Worm (Caenorhabditis elegans) whole organism, midembryonic: ENCODE results near the gene dnc-1.
A peak's percentile ranks its signal among the peaks of the same experiment; 100 is the strongest.

ENCODE experiments used
- T22C8.4 ChIP-seq: fragments of 200-800 bp; sonication (Bioruptor generic); IDR thresholded peaks from 2 replicates; pipeline ENCODE4 v1.3.6; 2022; ENCODE audit warnings: missing genetic modification characterization, missing compliant biosample characterization
- cog-1 ChIP-seq: sonication (generic microtip); optimal IDR thresholded peaks from 2 replicates; lab custom pipeline; 2016; ENCODE audit warnings: missing genetic modification characterization, missing compliant biosample characterization
- flt-1 ChIP-seq: fragments of 200-800 bp; sonication (Bioruptor generic); IDR thresholded peaks from 2 replicates; pipeline ENCODE4 v1.3.6; 2022; ENCODE audit warnings: missing genetic modification characterization, missing compliant biosample characterization
- med-1 ChIP-seq: sonication (generic microtip); optimal IDR thresholded peaks from 2 replicates; lab custom pipeline; 2017; ENCODE audit warnings: missing genetic modification characterization, mild to moderate bottlenecking, missing compliant biosample characterization, antibody characterized with exemption, missing genetic modification reagents; ENCODE audit not compliant: insufficient read depth
- ref-1 ChIP-seq: fragments of 200-800 bp; sonication (Bioruptor generic); conservative IDR thresholded peaks from 2 replicates; pipeline ENCODE4 v1.3.6; 2022; ENCODE audit warnings: missing genetic modification reagents, missing genetic modification characterization, missing compliant biosample characterization
- tab-1 ChIP-seq: fragments of 200-800 bp; sonication (Bioruptor generic); IDR thresholded peaks from 2 replicates; pipeline ENCODE4 v1.3.6; 2022; ENCODE audit warnings: missing genetic modification characterization, missing compliant biosample characterization
- ztf-23 ChIP-seq: fragments of 200-800 bp; sonication (Bioruptor generic); IDR thresholded peaks from 2 replicates; pipeline ENCODE4 v1.3.6; 2022; ENCODE audit warnings: missing genetic modification reagents, missing genetic modification characterization, missing compliant biosample characterization
- ztf-29 ChIP-seq: fragments of 200-800 bp; sonication (Bioruptor generic); IDR thresholded peaks from 2 replicates; pipeline ENCODE4 v1.3.6; 2022; ENCODE audit warnings: missing genetic modification reagents, missing genetic modification characterization, missing compliant biosample characterization

DNA sequence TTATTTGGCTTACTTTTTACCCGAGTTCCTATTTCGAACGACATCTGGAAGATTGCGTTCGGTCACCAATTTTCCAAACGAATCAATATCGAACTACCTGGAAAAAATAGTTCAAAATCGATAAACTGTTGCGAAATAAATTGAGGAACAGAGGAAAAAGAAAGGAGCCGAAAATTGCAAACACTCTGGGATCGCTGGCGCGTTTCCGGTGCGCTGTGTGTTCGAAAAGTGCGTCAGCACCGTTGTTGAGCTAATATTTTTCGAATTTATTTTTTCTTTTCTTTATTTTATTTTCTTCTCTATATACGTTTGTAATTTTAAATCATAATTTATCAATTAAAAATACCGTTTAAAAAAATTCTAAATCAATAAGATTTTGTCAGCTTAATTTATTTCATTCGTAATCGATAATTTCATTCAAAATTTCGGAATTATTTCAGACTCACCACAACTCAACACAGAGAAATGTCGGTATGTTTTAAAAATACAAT lies at the start of gene dnc-1, which contains the start of gene lsm-7:
- TF ChIP-seq flt-1 (0 out of 2 replicates have a peak, but pooled peaks have one; percentile 37), T22C8.4 (GFP tag; lab: Robert Waterston, UW) (no peak), ztf-29 (GFP tag; lab: Robert Waterston, UW) (no peak), med-1 (no peak), tab-1 (no peak), ref-1 (GFP tag; lab: Robert Waterston, UW) (no peak), ztf-23 (GFP tag; lab: Robert Waterston, UW) (no peak), cog-1 (tag; lab: Kevin White, UChicago) (peak; percentile 35)
